Fruit fly (Drosophila melanogaster) whole organism, embryonic: ENCODE data around the gene mst.

Experiments used
- Awh ChIP-seq: fragments of 200-800 bp; sonication (Bioruptor generic); IDR thresholded peaks from 2 replicates; pipeline ENCODE4, ENCODE4 v1.3.6; 2022; ENCODE audit warnings: missing biosample characterization, missing genetic modification characterization
- BEAF-32 ChIP-seq: fragments of 200-800 bp; sonication (Bioruptor generic); optimal IDR thresholded peaks from 3 replicates; lab custom pipeline; 2017; ENCODE audit warnings: missing biosample characterization, missing genetic modification characterization, mild to moderate bottlenecking, moderate library complexity, missing genetic modification reagents
- Blimp-1 ChIP-seq: fragments of 200-800 bp; sonication (Bioruptor generic); optimal IDR thresholded peaks from 3 replicates; lab custom pipeline; 2018; ENCODE audit warnings: missing biosample characterization, missing genetic modification characterization, mild to moderate bottlenecking, moderate library complexity, missing genetic modification reagents
- CG10147 ChIP-seq: fragments of 200-800 bp; sonication (Bioruptor generic); optimal IDR thresholded peaks from 2 replicates; lab custom pipeline; 2019; ENCODE audit warnings: missing biosample characterization, mild to moderate bottlenecking, missing genetic modification characterization, moderate library complexity
- CG11093 ChIP-seq: fragments of 200-800 bp; sonication (Bioruptor generic); IDR thresholded peaks from 3 replicates; pipeline ENCODE4 v1.3.6; 2022; ENCODE audit warnings: missing biosample characterization, missing genetic modification characterization
- CG11398 ChIP-seq: fragments of 200-800 bp; sonication (Bioruptor generic); optimal IDR thresholded peaks from 2 replicates; lab custom pipeline; 2016; ENCODE audit warnings: missing biosample characterization, missing genetic modification characterization
- CG12659 ChIP-seq: fragments of 200-800 bp; sonication (Bioruptor generic); optimal IDR thresholded peaks from 3 replicates; lab custom pipeline; 2017; ENCODE audit warnings: mild to moderate bottlenecking, missing biosample characterization, missing genetic modification reagents, missing genetic modification characterization
- CG13424 ChIP-seq: fragments of 200-800 bp; sonication (Bioruptor generic); optimal IDR thresholded peaks from 2 replicates; lab custom pipeline; 2019; ENCODE audit warnings: missing biosample characterization, mild to moderate bottlenecking, missing genetic modification characterization, moderate library complexity
- CG13894 ChIP-seq: fragments of 200-800 bp; sonication (Bioruptor generic); optimal IDR thresholded peaks from 3 replicates; lab custom pipeline; 2018; ENCODE audit warnings: missing biosample characterization, mild to moderate bottlenecking, missing genetic modification characterization, moderate library complexity
- CG14667 ChIP-seq: fragments of 200-800 bp; sonication (Bioruptor generic); IDR thresholded peaks from 2 replicates; pipeline ENCODE4 v1.3.6; 2022; ENCODE audit warnings: missing biosample characterization, missing genetic modification characterization
- CG17328 ChIP-seq: fragments of 200-800 bp; sonication (Bioruptor generic); IDR thresholded peaks from 2 replicates; pipeline ENCODE4 v1.3.6; 2022; ENCODE audit warnings: missing biosample characterization, missing genetic modification characterization
- CG17568 ChIP-seq: fragments of 200-800 bp; sonication (Bioruptor generic); optimal IDR thresholded peaks from 2 replicates; lab custom pipeline; 2018; ENCODE audit warnings: missing biosample characterization, mild to moderate bottlenecking, missing genetic modification characterization, moderate library complexity
- CG17612 ChIP-seq: fragments of 200-800 bp; sonication (Bioruptor generic); IDR thresholded peaks from 2 replicates; pipeline ENCODE4 v1.3.6; 2022; ENCODE audit warnings: missing biosample characterization, missing genetic modification characterization
- CG2129 ChIP-seq: fragments of 200-800 bp; sonication (Bioruptor generic); IDR thresholded peaks from 2 replicates; pipeline ENCODE4 v1.3.6; 2022; ENCODE audit warnings: missing biosample characterization, missing genetic modification characterization; ENCODE audit not compliant: partially characterized antibody
- CG3726 ChIP-seq: fragments of 200-800 bp; sonication (Bioruptor generic); IDR thresholded peaks from 3 replicates; pipeline ENCODE4, ENCODE4 v1.3.6; 2022; ENCODE audit warnings: missing biosample characterization, missing genetic modification characterization
- CG4707 ChIP-seq: fragments of 200-800 bp; sonication (Bioruptor generic); optimal IDR thresholded peaks from 2 replicates; lab custom pipeline; 2018; ENCODE audit warnings: missing biosample characterization, mild to moderate bottlenecking, missing genetic modification characterization, moderate library complexity
- CG6254 ChIP-seq: fragments of 200-800 bp; sonication (Bioruptor generic); optimal IDR thresholded peaks from 3 replicates; lab custom pipeline; 2017; ENCODE audit warnings: mild to moderate bottlenecking, missing biosample characterization, missing genetic modification reagents, missing genetic modification characterization
- CG6272 ChIP-seq: fragments of 200-800 bp; sonication (Bioruptor generic); IDR thresholded peaks from 2 replicates; pipeline ENCODE4 v1.3.6; 2022; ENCODE audit warnings: missing biosample characterization, missing genetic modification characterization
- CG7786 ChIP-seq: fragments of 200-800 bp; sonication (Bioruptor generic); optimal IDR thresholded peaks from 2 replicates; lab custom pipeline; 2016; ENCODE audit warnings: missing biosample characterization, missing genetic modification characterization
- CTCF ChIP-seq: fragments of 200-800 bp; sonication (Bioruptor generic); optimal IDR thresholded peaks from 2 replicates; lab custom pipeline; 2017; ENCODE audit warnings: missing biosample characterization, mild to moderate bottlenecking, missing genetic modification characterization, moderate library complexity
- CkIIα-i1 ChIP-seq: fragments of 200-800 bp; sonication (Bioruptor generic); IDR thresholded peaks from 2 replicates; pipeline ENCODE4 v1.3.6; 2022; ENCODE audit warnings: missing biosample characterization, missing genetic modification characterization
- CoRest ChIP-seq: fragments of 200-800 bp; sonication (Bioruptor generic); optimal IDR thresholded peaks from 3 replicates; lab custom pipeline; 2018; ENCODE audit warnings: missing biosample characterization, mild to moderate bottlenecking, missing genetic modification characterization, moderate library complexity
- D19A ChIP-seq: fragments of 200-800 bp; optimal IDR thresholded peaks from 3 replicates; lab custom pipeline; 2019; ENCODE audit warnings: missing biosample characterization, mild to moderate bottlenecking, missing genetic modification characterization, moderate library complexity
- Dfd ChIP-seq, 2 experiments: fragments of >200 bp; optimal IDR thresholded peaks; 2 replicates each; lab custom pipeline; 2017; ENCODE audit warnings: missing biosample characterization in 2 of 2, missing genetic modification characterization in 2 of 2
- Dip2 ChIP-seq: fragments of 200-800 bp; sonication (Bioruptor generic); IDR thresholded peaks from 2 replicates; pipeline ENCODE4 v1.3.6; 2022; ENCODE audit warnings: missing biosample characterization, missing genetic modification characterization
- Doc2 ChIP-seq: fragments of 200-800 bp; sonication (Bioruptor generic); IDR thresholded peaks from 2 replicates; pipeline ENCODE4 v1.3.6; 2022; ENCODE audit warnings: missing biosample characterization, missing genetic modification characterization
- Hr3 ChIP-seq: fragments of 200-800 bp; sonication (Bioruptor generic); optimal IDR thresholded peaks from 3 replicates; lab custom pipeline; 2016; ENCODE audit warnings: missing biosample characterization, missing genetic modification characterization
- Hr78 ChIP-seq, 2 experiments: fragments of 200-800 bp in 1 of 2; fragments of >200 bp in 1 of 2; sonication (Bioruptor generic) in 1 of 2; optimal IDR thresholded peaks; 2 replicates each; lab custom pipeline; 2017 to 2019; ENCODE audit warnings: missing biosample characterization in 2 of 2, missing genetic modification characterization in 2 of 2, mild to moderate bottlenecking in 1 of 2, moderate library complexity in 1 of 2
- Jarid2 ChIP-seq: fragments of 200-800 bp; sonication (Bioruptor generic); optimal IDR thresholded peaks from 3 replicates; lab custom pipeline; 2017; ENCODE audit warnings: mild to moderate bottlenecking, missing biosample characterization, missing genetic modification reagents, missing genetic modification characterization
- Mrtf ChIP-seq: fragments of 200-800 bp; sonication (Bioruptor generic); IDR thresholded peaks from 3 replicates; pipeline ENCODE4 v1.3.6; 2022; ENCODE audit warnings: missing biosample characterization, missing genetic modification characterization
- NC2β ChIP-seq: fragments of 200-800 bp; sonication (Bioruptor generic); optimal IDR thresholded peaks from 2 replicates; lab custom pipeline; 2016; ENCODE audit warnings: missing biosample characterization, missing genetic modification characterization
- al ChIP-seq: fragments of 200-800 bp; sonication (Bioruptor generic); IDR thresholded peaks from 2 replicates; pipeline ENCODE4 v1.3.6; 2022; ENCODE audit warnings: missing biosample characterization, missing genetic modification characterization
- bcd ChIP-seq: fragments of 200-800 bp; sonication (Bioruptor generic); optimal IDR thresholded peaks from 2 replicates; lab custom pipeline; 2017; ENCODE audit warnings: missing biosample characterization, mild to moderate bottlenecking, missing genetic modification characterization
- bigmax ChIP-seq: fragments of 200-800 bp; sonication (Bioruptor generic); optimal IDR thresholded peaks from 2 replicates; lab custom pipeline; 2018; ENCODE audit warnings: missing biosample characterization, mild to moderate bottlenecking, missing genetic modification characterization
- chif ChIP-seq, 2 experiments: fragments of 200-800 bp; sonication (Bioruptor generic); optimal IDR thresholded peaks; 3 replicates each; lab custom pipeline; 2016; ENCODE audit warnings: missing biosample characterization in 2 of 2, missing genetic modification characterization in 2 of 2
- dysf ChIP-seq: fragments of 200-800 bp; sonication (Bioruptor generic); IDR thresholded peaks from 3 replicates; pipeline ENCODE4 v1.3.6; 2022; ENCODE audit warnings: missing biosample characterization, missing genetic modification characterization
- gem ChIP-seq: fragments of 200-800 bp; sonication (Bioruptor generic); optimal IDR thresholded peaks from 2 replicates; lab custom pipeline; 2019; ENCODE audit warnings: missing biosample characterization, mild to moderate bottlenecking, missing genetic modification characterization, moderate library complexity
- ham ChIP-seq: fragments of 200-800 bp; sonication (Bioruptor generic); IDR thresholded peaks from 2 replicates; pipeline ENCODE4 v1.3.6; 2022; ENCODE audit warnings: missing biosample characterization, missing genetic modification characterization
- jing ChIP-seq: fragments of 200-800 bp; sonication (Bioruptor generic); optimal IDR thresholded peaks from 2 replicates; lab custom pipeline; 2018; ENCODE audit warnings: missing biosample characterization, mild to moderate bottlenecking, missing genetic modification characterization
- ken ChIP-seq: fragments of 200-800 bp; sonication (Bioruptor generic); IDR thresholded peaks from 3 replicates; pipeline ENCODE4 v1.3.6; 2022; ENCODE audit warnings: missing biosample characterization, missing genetic modification characterization
- luna ChIP-seq: fragments of 200-800 bp; sonication (Bioruptor generic); optimal IDR thresholded peaks from 2 replicates; lab custom pipeline; 2016; ENCODE audit warnings: missing biosample characterization, missing genetic modification characterization
- otp ChIP-seq: fragments of 200-800 bp; sonication (Bioruptor generic); IDR thresholded peaks from 3 replicates; pipeline ENCODE4, ENCODE4 v1.3.6; 2022; ENCODE audit warnings: missing biosample characterization, missing genetic modification characterization
- pros ChIP-seq: fragments of 200-800 bp; sonication (Bioruptor generic); optimal IDR thresholded peaks from 3 replicates; lab custom pipeline; 2019; ENCODE audit warnings: missing biosample characterization, mild to moderate bottlenecking, missing genetic modification characterization, moderate library complexity
- scrt ChIP-seq: fragments of 200-800 bp; sonication (Bioruptor generic); optimal IDR thresholded peaks from 2 replicates; lab custom pipeline; 2018; ENCODE audit warnings: missing biosample characterization, mild to moderate bottlenecking, missing genetic modification characterization, moderate library complexity
- sna ChIP-seq: fragments of 200-800 bp; sonication (Bioruptor generic); IDR thresholded peaks from 2 replicates; pipeline ENCODE4 v1.3.6; 2022; ENCODE audit warnings: missing biosample characterization, missing genetic modification characterization; ENCODE audit not compliant: partially characterized antibody
- stc ChIP-seq: fragments of 200-800 bp; sonication (Bioruptor generic); IDR thresholded peaks from 2 replicates; pipeline ENCODE4 v1.3.6; 2022; ENCODE audit warnings: missing biosample characterization, missing genetic modification characterization
- trh ChIP-seq: fragments of 200-800 bp; sonication (Bioruptor generic); optimal IDR thresholded peaks from 2 replicates; lab custom pipeline; 2016; ENCODE audit warnings: missing biosample characterization, missing genetic modification characterization
- unc-4 ChIP-seq: fragments of 200-800 bp; sonication (Bioruptor generic); IDR thresholded peaks from 2 replicates; pipeline ENCODE4 v1.3.6; 2022; ENCODE audit warnings: missing biosample characterization, missing genetic modification characterization; ENCODE audit not compliant: partially characterized antibody
- zen2 ChIP-seq: fragments of 200-800 bp; sonication (Bioruptor generic); IDR thresholded peaks from 3 replicates; pipeline ENCODE4 v1.3.6; 2022; ENCODE audit warnings: missing biosample characterization, missing genetic modification characterization; ENCODE audit not compliant: partially characterized antibody

mst gene

DNA sequence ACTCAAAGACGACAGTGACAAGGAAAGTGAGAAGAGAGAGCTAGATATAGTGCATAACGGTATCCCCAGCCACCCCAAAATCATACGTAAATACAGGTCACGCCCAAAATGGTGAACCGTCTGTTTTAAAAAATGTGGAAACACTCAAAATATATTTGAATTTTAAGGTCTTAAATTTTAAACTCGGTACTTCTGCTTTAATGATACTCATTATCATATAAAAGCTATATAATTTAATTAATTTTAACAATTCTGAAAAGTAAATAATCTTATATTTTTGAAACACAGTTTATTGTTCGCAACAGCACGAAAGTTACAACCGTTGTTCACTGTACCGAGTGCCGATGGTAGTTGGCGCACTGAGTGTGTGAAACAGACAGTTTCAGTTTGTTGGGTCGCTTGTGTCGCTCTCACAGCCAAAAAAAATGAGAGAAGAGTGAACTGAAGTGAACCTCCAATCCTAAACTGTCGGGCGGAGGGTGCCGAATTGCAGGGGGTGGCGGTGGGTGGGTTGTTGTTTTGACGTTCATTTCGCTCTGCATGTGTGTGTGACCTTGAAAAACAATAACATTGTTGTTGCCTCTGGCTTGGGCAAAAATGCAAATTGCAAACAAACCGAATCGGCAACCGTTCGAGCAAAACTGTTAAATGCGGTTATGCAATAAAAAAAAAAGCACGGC lies 22.3 kb upstream of the mst start (continued):
- TF ChIP-seq CG7786 (peak; percentile 8), CG13894 (peak; percentile 92), CG11093 (GFP tag; lab: Robert Waterston, UW) (peak; percentile 83), CkIIα-i1 (GFP tag; lab: Robert Waterston, UW) (no peak; the same call in 1 of the 2 replicates), Blimp-1 (GFP tag; lab: Kevin White, UChicago) (peak; percentile 90), BEAF-32 (peak; percentile 10), jing (GFP tag; lab: Kevin White, UChicago) (peak; percentile 73), CG13424 (tag; lab: Kevin White, UChicago) (peak; percentile 96), CG17612 (GFP tag; lab: Robert Waterston, UW) (no peak), zen2 (GFP tag; lab: Robert Waterston, UW) (no peak), otp (GFP tag; lab: Robert Waterston, UW) (peak; percentile 57; the same call in 2 of the 3 replicates), CG14667 (peak; percentile 75), pros (GFP tag; lab: Kevin White, UChicago) (peak; percentile 60), Jarid2 (GFP tag; lab: Kevin White, UChicago) (peak; percentile 72), bcd (GFP tag; lab: Kevin White, UChicago) (peak; percentile 95), luna (GFP tag; lab: Kevin White, UChicago) (no peak), Dfd (GFP tag; optimal IDR thresholded peaks at IDR 0.05; lab: Kevin White, UChicago) (no peak), Hr78 (GFP tag; optimal IDR thresholded peaks at IDR 0.05; lab: Kevin White, UChicago) (peak in 1 of 2 experiments; percentile 85), sna (no peak), CG4707 (GFP tag; lab: Kevin White, UChicago) (peak; percentile 72), CG6272 (GFP tag; lab: Robert Waterston, UW) (peak; percentile 73), CG10147 (GFP tag; lab: Kevin White, UChicago) (peak; percentile 93), CG3726 (GFP tag; lab: Robert Waterston, UW) (peak; percentile 53; the same call in 1 of the 3 replicates), al (GFP tag; lab: Robert Waterston, UW) (peak; percentile 74), Doc2 (GFP tag; lab: Robert Waterston, UW) (peak; percentile 51; the same call in 1 of the 2 replicates), CG2129 (GFP tag; lab: Robert Waterston, UW) (no peak), CG17568 (peak; percentile 87), Awh (GFP tag; lab: Robert Waterston, UW) (peak; percentile 83), ken (GFP tag; lab: Robert Waterston, UW) (peak; percentile 81), CG12659 (peak; percentile 96), Dip2 (GFP tag; lab: Robert Waterston, UW) (no peak), stc (GFP tag; lab: Robert Waterston, UW) (peak; percentile 82), ham (GFP tag; lab: Robert Waterston, UW) (peak; percentile 73), CTCF (GFP tag; lab: Kevin White, UChicago) (peak; percentile 51), NC2β (peak; percentile 17), D19A (tag; lab: Kevin White, UChicago) (peak; percentile 88), CG17328 (GFP tag; lab: Robert Waterston, UW) (peak; percentile 80; the same call in 1 of the 2 replicates), CG11398 (GFP tag; lab: Kevin White, UChicago) (no peak), CoRest (tag; lab: Kevin White, UChicago) (peak; percentile 96), scrt (peak; percentile 90), Mrtf (GFP tag; lab: Robert Waterston, UW) (peak; percentile 74), trh (GFP tag; lab: Kevin White, UChicago) (peak; percentile 74), unc-4 (GFP tag; lab: Robert Waterston, UW) (0 out of 2 replicates have a peak, but pooled peaks have one; percentile 27), CG6254 (GFP tag; lab: Kevin White, UChicago) (peak; percentile 81), bigmax (GFP tag; lab: Kevin White, UChicago) (peak; percentile 25), dysf (GFP tag; lab: Robert Waterston, UW) (peak; percentile 94), Hr3 (peak; percentile 85), gem (tag; lab: Kevin White, UChicago) (peak; percentile 96), chif (GFP tag; optimal IDR thresholded peaks at IDR 0.05; lab: Kevin White, UChicago) (peak; percentile 4 to 62)
